Fruit fly (Drosophila melanogaster): Measurements from ENCODE around the gene CG8369.

Gene CG8369

dm6 chr3R:8846154-8846648, 24.4 kb downstream of the CG8369 start:
- peak; percentile 98 for TF ChIP-seq fkh (GFP tag; optimal IDR thresholded peaks at IDR 0.05)
- peak; percentile 80 for TF ChIP-seq CG6163 (GFP tag; IDR thresholded peaks at IDR 0.05)
- TF ChIP-seq Met (GFP tag; optimal IDR thresholded peaks at IDR 0.05), result no peak
- TF ChIP-seq topi (GFP tag; optimal IDR thresholded peaks at IDR 0.05), result no peak
- peak; percentile 43 for TF ChIP-seq CG6808 (GFP tag; optimal IDR thresholded peaks at IDR 0.05)
- TF ChIP-seq Smox (GFP tag; optimal IDR thresholded peaks at IDR 0.05), result no peak
- peak; percentile 49 for TF ChIP-seq CG6276 (GFP tag; optimal IDR thresholded peaks at IDR 0.05)
- peak; percentile 0 for TF ChIP-seq Sox14 (GFP tag; optimal IDR thresholded peaks at IDR 0.05)
- no peak for TF ChIP-seq CG31627 (GFP tag; optimal IDR thresholded peaks at IDR 0.05)
- no peak for TF ChIP-seq Hr38 (GFP tag; optimal IDR thresholded peaks at IDR 0.05)
- peak; percentile 80 for TF ChIP-seq CG9139 (GFP tag; optimal IDR thresholded peaks at IDR 0.05)
- TF ChIP-seq lz (GFP tag; optimal IDR thresholded peaks at IDR 0.05), result no peak
- TF ChIP-seq CG32006 (GFP tag; optimal IDR thresholded peaks at IDR 0.05), result no peak
- peak; percentile 62 for TF ChIP-seq CG15336 (GFP tag; IDR thresholded peaks at IDR 0.05)
- peak; percentile 23 for TF ChIP-seq CG10669 (GFP tag; optimal IDR thresholded peaks at IDR 0.05)
- TF ChIP-seq Ets96B (tag; optimal IDR thresholded peaks at IDR 0.05), result peak; percentile 19
- TF ChIP-seq Blimp-1 (GFP tag; optimal IDR thresholded peaks at IDR 0.05), result no peak
- peak; percentile 33 for TF ChIP-seq vri (GFP tag; optimal IDR thresholded peaks at IDR 0.05)
- no peak for TF ChIP-seq pdm3 (GFP tag; optimal IDR thresholded peaks at IDR 0.05)
- no peak for TF ChIP-seq spab (GFP tag; optimal IDR thresholded peaks at IDR 0.05)
- peak in 1 of 2 experiments; percentile 64 for TF ChIP-seq ss (GFP tag; optimal IDR thresholded peaks at IDR 0.05)
- no peak for TF ChIP-seq CG4318 (GFP tag; optimal IDR thresholded peaks at IDR 0.05)
- TF ChIP-seq OdsH (GFP tag; optimal IDR thresholded peaks at IDR 0.05), result no peak
- TF ChIP-seq CG3919 (GFP tag; optimal IDR thresholded peaks at IDR 0.05), result no peak
- TF ChIP-seq net (GFP tag; optimal IDR thresholded peaks at IDR 0.05), result peak; percentile 52
- TF ChIP-seq CG11294 (GFP tag; IDR thresholded peaks at IDR 0.05), result no peak
- TF ChIP-seq CG3032 (tag; optimal IDR thresholded peaks at IDR 0.05), result no peak
- no peak for TF ChIP-seq CG10631 (GFP tag; optimal IDR thresholded peaks at IDR 0.05)
- peak; percentile 11 for TF ChIP-seq achi (GFP tag; optimal IDR thresholded peaks at IDR 0.05)
- no peak for TF ChIP-seq Eip75B (GFP tag; optimal IDR thresholded peaks at IDR 0.05)
- no peak for TF ChIP-seq CG7368 (GFP tag; optimal IDR thresholded peaks at IDR 0.05)
- no peak for TF ChIP-seq dac (GFP tag; optimal IDR thresholded peaks at IDR 0.05)
- no peak for TF ChIP-seq svp (GFP tag)
- no peak for TF ChIP-seq Gug (GFP tag; IDR thresholded peaks at IDR 0.05)
- no peak for TF ChIP-seq CG16779 (tag; optimal IDR thresholded peaks at IDR 0.05)
- TF ChIP-seq cyc (GFP tag; optimal IDR thresholded peaks at IDR 0.05), result no peak
- no peak for TF ChIP-seq salr (GFP tag; optimal IDR thresholded peaks at IDR 0.05)
- no peak for TF ChIP-seq acj6 (GFP tag; optimal IDR thresholded peaks at IDR 0.05)
- TF ChIP-seq eg (GFP tag; IDR thresholded peaks at IDR 0.05), result peak; percentile 55; the same call in 2 of the 3 replicates
- no peak for TF ChIP-seq fd59A (GFP tag; optimal IDR thresholded peaks at IDR 0.05)
- TF ChIP-seq Hr4 (GFP tag; optimal IDR thresholded peaks at IDR 0.05), result no peak
- TF ChIP-seq Ets21C (GFP tag; optimal IDR thresholded peaks at IDR 0.05), result no peak
- peak; percentile 39 for TF ChIP-seq Sox102F (GFP tag; optimal IDR thresholded peaks at IDR 0.05)
- TF ChIP-seq CG8632 (GFP tag; optimal IDR thresholded peaks at IDR 0.05), result peak; percentile 19
- TF ChIP-seq CG34406 (GFP tag; optimal IDR thresholded peaks at IDR 0.05), result peak; percentile 14
- no peak for TF ChIP-seq dsx (GFP tag; optimal IDR thresholded peaks at IDR 0.05; ENCODE audit: poor library complexity, severe bottlenecking)
- TF ChIP-seq Eip78C (GFP tag), result peak; percentile 73
- no peak for TF ChIP-seq CG11902 (GFP tag; optimal IDR thresholded peaks at IDR 0.05)
- TF ChIP-seq Lpt (GFP tag; optimal IDR thresholded peaks at IDR 0.05), result peak; percentile 0
- TF ChIP-seq esn (GFP tag; optimal IDR thresholded peaks at IDR 0.05), result peak; percentile 22
- peak; percentile 37 for TF ChIP-seq CG6792 (GFP tag; optimal IDR thresholded peaks at IDR 0.05)
- TF ChIP-seq CG6854 (GFP tag; optimal IDR thresholded peaks at IDR 0.05), result peak; percentile 74

All from whole organism, prepupa.